Worm (Caenorhabditis elegans): ENCODE measurements around the gene T28D9.1.

The T28D9.1 gene

ce11 chrII:6535957-6536424, 43.8 kb downstream of the T28D9.1 start, which contains the start of gene utp-20:
Gene utp-20, plus strand, starts transcription at chrII:6536374.
- TF ChIP-seq sma-9 (GFP tag; optimal IDR thresholded peaks at IDR 0.05), result peak; percentile 30
- no peak for TF ChIP-seq sma-9 (tag; optimal IDR thresholded peaks at IDR 0.05)
- TF ChIP-seq snpc-4 (tag; optimal IDR thresholded peaks at IDR 0.05), result no peak
- TF ChIP-seq sma-3 (GFP tag; optimal IDR thresholded peaks at IDR 0.05), result peak; percentile 55
- TF ChIP-seq blmp-1 (tag; optimal IDR thresholded peaks at IDR 0.05; ENCODE audit: insufficient read depth), result no peak
- peak; percentile 87 for TF ChIP-seq unc-55 (GFP tag; optimal IDR thresholded peaks at IDR 0.05)
- peak in 1 of 2 experiments; percentile 81 for TF ChIP-seq lsy-2 (tag; optimal IDR thresholded peaks at IDR 0.05)
- TF ChIP-seq F13H6.1 (tag; optimal IDR thresholded peaks at IDR 0.05), result peak; percentile 5
- TF ChIP-seq crh-2 (tag; optimal IDR thresholded peaks at IDR 0.05), result peak; percentile 44
- TF ChIP-seq zag-1 (tag; optimal IDR thresholded peaks at IDR 0.05), result no peak
- TF ChIP-seq R02D3.7 (tag; optimal IDR thresholded peaks at IDR 0.05), result no peak
- peak; percentile 64 for TF ChIP-seq C34F6.9 (tag; optimal IDR thresholded peaks at IDR 0.05)
- peak; percentile 90 for TF ChIP-seq gmeb-1 (tag; optimal IDR thresholded peaks at IDR 0.05)
- peak; percentile 13 for TF ChIP-seq mab-5 (tag; optimal IDR thresholded peaks at IDR 0.05)
- TF ChIP-seq ZK546.5 (tag; optimal IDR thresholded peaks at IDR 0.05), result no peak
- peak; percentile 61 for TF ChIP-seq nhr-129 (tag; optimal IDR thresholded peaks at IDR 0.05)
- peak; percentile 44 for TF ChIP-seq lin-13 (GFP tag; optimal IDR thresholded peaks at IDR 0.05)

All from whole organism, L2 larva.